Comparison of ENCODE assay signal across 1 fruit fly cellular context in genomic region chr2L:16540773-16541172, dm6.
TF ChIP-seq lines count a peak whose summit lies in the region.

No protein-coding gene starts in this region.

TF ChIP-seq in whole organism, embryonic, 481 proteins besides CTCF, POLR2A, EP300 and RAD21 (continued from another document):
- 0 out of 2 replicates have a peak, but pooled peaks have one; percentile 8 for TF ChIP-seq vvl (GFP tag; IDR thresholded peaks at IDR 0.05; lab: Robert Waterston, UW)
- TF ChIP-seq CG1603 (tag; optimal IDR thresholded peaks at IDR 0.05; lab: Kevin White, UChicago): peak; percentile 1
- TF ChIP-seq Bteb2 (GFP tag; optimal IDR thresholded peaks at IDR 0.05; lab: Kevin White, UChicago): no peak
- TF ChIP-seq CrebB (tag; optimal IDR thresholded peaks at IDR 0.05; lab: Kevin White, UChicago): no peak
- TF ChIP-seq HmgD (GFP tag; optimal IDR thresholded peaks at IDR 0.05; lab: Kevin White, UChicago): no peak
- no peak for TF ChIP-seq mld (GFP tag; IDR thresholded peaks at IDR 0.05; lab: Robert Waterston, UW; ENCODE audit: partially characterized antibody)
- no peak for TF ChIP-seq HLH4C (GFP tag; IDR thresholded peaks at IDR 0.05; lab: Robert Waterston, UW; ENCODE audit: partially characterized antibody)
- TF ChIP-seq Ptx1 (GFP tag; IDR thresholded peaks at IDR 0.05; lab: Robert Waterston, UW): no peak
- no peak for TF ChIP-seq peb (GFP tag; IDR thresholded peaks at IDR 0.05; lab: Robert Waterston, UW)
- no peak for TF ChIP-seq CG32772 (GFP tag; IDR thresholded peaks at IDR 0.05; lab: Robert Waterston, UW)
- no peak for TF ChIP-seq CG12155 (GFP tag; optimal IDR thresholded peaks at IDR 0.05; lab: Kevin White, UChicago)
- TF ChIP-seq CG16779 (GFP tag; IDR thresholded peaks at IDR 0.05; lab: Robert Waterston, UW): 0 out of 2 replicates have a peak, but pooled peaks have one; percentile 38
- no peak for TF ChIP-seq ro (GFP tag; IDR thresholded peaks at IDR 0.05; lab: Robert Waterston, UW)
- peak; percentile 1 for TF ChIP-seq CG17186 (GFP tag; optimal IDR thresholded peaks at IDR 0.05; lab: Kevin White, UChicago)
- peak; percentile 30 for TF ChIP-seq kni (GFP tag; optimal IDR thresholded peaks at IDR 0.05; lab: Kevin White, UChicago)
- TF ChIP-seq CG12744 (GFP tag; optimal IDR thresholded peaks at IDR 0.05; lab: Kevin White, UChicago): no peak
- TF ChIP-seq Dbx (GFP tag; IDR thresholded peaks at IDR 0.05; lab: Robert Waterston, UW): 0 out of 3 replicates have a peak, but pooled peaks have one; percentile 10
- TF ChIP-seq klu (GFP tag; IDR thresholded peaks at IDR 0.05; lab: Robert Waterston, UW): no peak
- TF ChIP-seq CG31365 (tag; optimal IDR thresholded peaks at IDR 0.05; lab: Kevin White, UChicago): no peak
- TF ChIP-seq MESR4 (GFP tag; optimal IDR thresholded peaks at IDR 0.05; lab: Kevin White, UChicago): no peak
- no peak for TF ChIP-seq CG10321 (GFP tag; IDR thresholded peaks at IDR 0.05; lab: Robert Waterston, UW)
- no peak for TF ChIP-seq pzg (GFP tag; optimal IDR thresholded peaks at IDR 0.05; lab: Kevin White, UChicago)
- no peak for TF ChIP-seq bab2 (GFP tag; optimal IDR thresholded peaks at IDR 0.05; lab: Kevin White, UChicago)
- TF ChIP-seq CG14441 (GFP tag; IDR thresholded peaks at IDR 0.05; lab: Robert Waterston, UW): peak; percentile 35; the same call in 1 of the 2 replicates
- no peak for TF ChIP-seq ham (GFP tag; IDR thresholded peaks at IDR 0.05; lab: Robert Waterston, UW)
